Fruit fly (Drosophila melanogaster) whole organism, embryonic: ENCODE data around the gene SCCRO.
A peak's percentile ranks its signal among the peaks of the same experiment; 100 is the strongest.

Source experiments
- Atf6 ChIP-seq: fragments of 200-800 bp; sonication (Bioruptor generic); IDR thresholded peaks from 2 replicates; pipeline ENCODE4 v1.3.6; 2022; ENCODE audit warnings: missing biosample characterization, missing genetic modification characterization
- CG10431 ChIP-seq: fragments of 200-800 bp; sonication (Bioruptor generic); optimal IDR thresholded peaks from 3 replicates; lab custom pipeline; 2018; ENCODE audit warnings: missing biosample characterization, mild to moderate bottlenecking, missing genetic modification characterization
- CG11085 ChIP-seq: fragments of 200-800 bp; sonication (Bioruptor generic); IDR thresholded peaks from 2 replicates; pipeline ENCODE4 v1.3.6; 2022; ENCODE audit warnings: missing biosample characterization, missing genetic modification characterization
- CG12071 ChIP-seq: fragments of 200-800 bp; sonication (Bioruptor generic); optimal IDR thresholded peaks from 3 replicates; lab custom pipeline; 2018; ENCODE audit warnings: missing biosample characterization, mild to moderate bottlenecking, missing genetic modification characterization
- CG12104 ChIP-seq: fragments of 200-800 bp; sonication (Bioruptor generic); optimal IDR thresholded peaks from 3 replicates; lab custom pipeline; 2016; ENCODE audit warnings: missing biosample characterization, missing genetic modification characterization
- CG12299 ChIP-seq: fragments of 200-800 bp; sonication (Bioruptor generic); optimal IDR thresholded peaks from 2 replicates; lab custom pipeline; 2018; ENCODE audit warnings: missing biosample characterization, mild to moderate bottlenecking, missing genetic modification characterization
- CG13424 ChIP-seq: fragments of 200-800 bp; sonication (Bioruptor generic); optimal IDR thresholded peaks from 2 replicates; lab custom pipeline; 2019; ENCODE audit warnings: missing biosample characterization, mild to moderate bottlenecking, missing genetic modification characterization, moderate library complexity
- CG14014 ChIP-seq: fragments of 200-800 bp; sonication (Bioruptor generic); IDR thresholded peaks from 2 replicates; pipeline ENCODE4 v1.3.6; 2022; ENCODE audit warnings: missing biosample characterization, missing genetic modification characterization
- CG15514 ChIP-seq: fragments of 200-800 bp; sonication (Bioruptor generic); optimal IDR thresholded peaks from 3 replicates; lab custom pipeline; 2017; ENCODE audit warnings: missing biosample characterization, missing genetic modification characterization, mild to moderate bottlenecking, moderate library complexity, missing genetic modification reagents
- CG1602 ChIP-seq: fragments of 200-800 bp; sonication (Bioruptor generic); optimal IDR thresholded peaks from 3 replicates; lab custom pipeline; 2016; ENCODE audit warnings: missing biosample characterization, missing genetic modification characterization
- CG17328 ChIP-seq: fragments of 200-800 bp; sonication (Bioruptor generic); IDR thresholded peaks from 2 replicates; pipeline ENCODE4 v1.3.6; 2022; ENCODE audit warnings: missing biosample characterization, missing genetic modification characterization
- CG1832 ChIP-seq: fragments of 200-800 bp; sonication (Bioruptor generic); optimal IDR thresholded peaks from 2 replicates; lab custom pipeline; 2017; ENCODE audit warnings: missing biosample characterization, mild to moderate bottlenecking, missing genetic modification characterization, inconsistent platforms
- CG2202 ChIP-seq: fragments of 200-800 bp; sonication (Bioruptor generic); optimal IDR thresholded peaks from 2 replicates; lab custom pipeline; 2018; ENCODE audit warnings: missing biosample characterization, mild to moderate bottlenecking, missing genetic modification characterization
- CG31388 ChIP-seq: fragments of 200-800 bp; sonication (Bioruptor generic); optimal IDR thresholded peaks from 2 replicates; lab custom pipeline; 2016; ENCODE audit warnings: missing biosample characterization, missing genetic modification characterization
- CG7839 ChIP-seq: fragments of 200-800 bp; sonication (Bioruptor generic); optimal IDR thresholded peaks from 3 replicates; lab custom pipeline; 2018; ENCODE audit warnings: missing biosample characterization, mild to moderate bottlenecking, missing genetic modification characterization, moderate library complexity
- CG9817 ChIP-seq: fragments of 200-800 bp; sonication (Bioruptor generic); optimal IDR thresholded peaks from 2 replicates; lab custom pipeline; 2018; ENCODE audit warnings: missing biosample characterization, mild to moderate bottlenecking, missing genetic modification characterization, moderate library complexity
- CG9876 ChIP-seq: fragments of 200-800 bp; sonication (Bioruptor generic); optimal IDR thresholded peaks from 2 replicates; lab custom pipeline; 2016; ENCODE audit warnings: missing biosample characterization, missing genetic modification characterization
- CG9932 ChIP-seq: fragments of 200-800 bp; sonication (Bioruptor generic); IDR thresholded peaks from 2 replicates; pipeline ENCODE4 v1.3.6; 2022; ENCODE audit warnings: missing biosample characterization, missing genetic modification characterization
- CHES-1-like ChIP-seq: fragments of 200-800 bp; sonication (Bioruptor generic); optimal IDR thresholded peaks from 2 replicates; lab custom pipeline; 2016; ENCODE audit warnings: missing biosample characterization, missing genetic modification characterization
- Dad ChIP-seq: fragments of 200-800 bp; sonication (Bioruptor generic); optimal IDR thresholded peaks from 3 replicates; lab custom pipeline; 2016; ENCODE audit warnings: missing biosample characterization, missing genetic modification characterization
- E2f1 ChIP-seq: fragments of 200-800 bp; sonication (Bioruptor generic); IDR thresholded peaks from 2 replicates; pipeline ENCODE4 v1.3.6; 2022; ENCODE audit warnings: missing biosample characterization, missing genetic modification characterization
- ERR ChIP-seq: fragments of 200-800 bp; sonication (Bioruptor generic); optimal IDR thresholded peaks from 2 replicates; lab custom pipeline; 2016; ENCODE audit warnings: missing biosample characterization, missing genetic modification characterization
- Fer2 ChIP-seq: fragments of 200-800 bp; sonication (Bioruptor generic); optimal IDR thresholded peaks from 2 replicates; lab custom pipeline; 2018; ENCODE audit warnings: missing biosample characterization, mild to moderate bottlenecking, missing genetic modification characterization, moderate library complexity
- Hr39 ChIP-seq: fragments of >200 bp; optimal IDR thresholded peaks from 2 replicates; lab custom pipeline; 2017
- Hr51 ChIP-seq, 2 experiments: fragments of 200-800 bp; sonication (Bioruptor generic); optimal IDR thresholded peaks; 2 replicates in 1 of 2; 3 replicates in 1 of 2; lab custom pipeline; 2016 to 2018; ENCODE audit warnings: missing biosample characterization in 2 of 2, missing genetic modification characterization in 2 of 2, mild to moderate bottlenecking in 1 of 2, moderate library complexity in 1 of 2
- Hsf ChIP-seq: fragments of 200-800 bp; sonication (Bioruptor generic); optimal IDR thresholded peaks from 3 replicates; lab custom pipeline; 2016; ENCODE audit warnings: missing biosample characterization, missing genetic modification characterization
- Mrtf ChIP-seq: fragments of 200-800 bp; sonication (Bioruptor generic); IDR thresholded peaks from 3 replicates; pipeline ENCODE4 v1.3.6; 2022; ENCODE audit warnings: missing biosample characterization, missing genetic modification characterization
- Ptx1 ChIP-seq: fragments of 200-800 bp; sonication (Bioruptor generic); IDR thresholded peaks from 2 replicates; pipeline ENCODE4 v1.3.6; 2022; ENCODE audit warnings: missing biosample characterization, missing genetic modification characterization
- Side ChIP-seq: fragments of 200-800 bp; sonication (Bioruptor generic); optimal IDR thresholded peaks from 2 replicates; lab custom pipeline; 2016; ENCODE audit warnings: missing biosample characterization, missing genetic modification characterization
- abd-A ChIP-seq: fragments of 200-800 bp; sonication (Bioruptor generic); optimal IDR thresholded peaks from 3 replicates; lab custom pipeline; 2019; ENCODE audit warnings: missing biosample characterization, mild to moderate bottlenecking, missing genetic modification characterization, moderate library complexity
- bigmax ChIP-seq: fragments of 200-800 bp; sonication (Bioruptor generic); optimal IDR thresholded peaks from 2 replicates; lab custom pipeline; 2018; ENCODE audit warnings: missing biosample characterization, mild to moderate bottlenecking, missing genetic modification characterization
- corto ChIP-seq: fragments of 200-800 bp; sonication (Bioruptor generic); optimal IDR thresholded peaks from 2 replicates; lab custom pipeline; 2016; ENCODE audit warnings: missing biosample characterization, mild to moderate bottlenecking, missing genetic modification characterization, moderate library complexity
- crol ChIP-seq: fragments of 200-800 bp; sonication (Bioruptor generic); IDR thresholded peaks from 2 replicates; pipeline ENCODE4 v1.3.6; 2022; ENCODE audit warnings: missing biosample characterization, missing genetic modification characterization
- dm ChIP-seq: fragments of 200-800 bp; sonication (Bioruptor generic); optimal IDR thresholded peaks from 3 replicates; lab custom pipeline; 2016; ENCODE audit warnings: missing biosample characterization, missing genetic modification characterization
- fd3F ChIP-seq: fragments of 200-800 bp; sonication (Bioruptor generic); optimal IDR thresholded peaks from 2 replicates; lab custom pipeline; 2018; ENCODE audit warnings: missing biosample characterization, mild to moderate bottlenecking, missing genetic modification characterization, moderate library complexity
- fu2 ChIP-seq: fragments of 200-800 bp; sonication (Bioruptor generic); optimal IDR thresholded peaks from 2 replicates; lab custom pipeline; 2016; ENCODE audit warnings: missing biosample characterization, missing genetic modification characterization
- gsb-n ChIP-seq: fragments of 200-800 bp; sonication (Bioruptor generic); optimal IDR thresholded peaks from 3 replicates; lab custom pipeline; 2018; ENCODE audit warnings: missing biosample characterization, mild to moderate bottlenecking, missing genetic modification characterization
- phol ChIP-seq: fragments of 200-800 bp; sonication (Bioruptor generic); optimal IDR thresholded peaks from 3 replicates; lab custom pipeline; 2018; ENCODE audit warnings: missing biosample characterization, mild to moderate bottlenecking, missing genetic modification characterization, moderate library complexity
- pum ChIP-seq: fragments of 200-800 bp; sonication (Bioruptor generic); optimal IDR thresholded peaks from 2 replicates; lab custom pipeline; 2016; ENCODE audit warnings: missing biosample characterization, missing genetic modification characterization
- pzg ChIP-seq: fragments of 200-800 bp; sonication (Bioruptor generic); optimal IDR thresholded peaks from 3 replicates; lab custom pipeline; 2018; ENCODE audit warnings: missing biosample characterization, mild to moderate bottlenecking, missing genetic modification characterization, moderate library complexity
- ranshi ChIP-seq: fragments of 200-800 bp; sonication (Bioruptor generic); IDR thresholded peaks from 2 replicates; pipeline ENCODE4 v1.3.6; 2022; ENCODE audit warnings: missing biosample characterization, missing genetic modification characterization
- salm ChIP-seq: fragments of 200-800 bp; sonication (Bioruptor generic); optimal IDR thresholded peaks from 2 replicates; lab custom pipeline; 2018; ENCODE audit warnings: missing biosample characterization, mild to moderate bottlenecking, missing genetic modification characterization
- sisA ChIP-seq: fragments of 200-800 bp; sonication (Bioruptor generic); IDR thresholded peaks from 2 replicates; pipeline ENCODE4 v1.3.6; 2022; ENCODE audit warnings: missing biosample characterization, missing genetic modification characterization
- slou ChIP-seq: fragments of 200-800 bp; sonication (Bioruptor generic); optimal IDR thresholded peaks from 3 replicates; lab custom pipeline; 2016; ENCODE audit warnings: missing biosample characterization, missing genetic modification characterization
- sqz ChIP-seq: fragments of 200-800 bp; sonication (Bioruptor generic); optimal IDR thresholded peaks from 3 replicates; lab custom pipeline; 2018; ENCODE audit warnings: missing biosample characterization, mild to moderate bottlenecking, missing genetic modification characterization
- tio ChIP-seq: fragments of 200-800 bp; sonication (Bioruptor generic); optimal IDR thresholded peaks from 2 replicates; lab custom pipeline; 2017; ENCODE audit warnings: missing biosample characterization, missing genetic modification characterization, inconsistent platforms
- yki ChIP-seq: fragments of >200 bp; optimal IDR thresholded peaks from 3 replicates; lab custom pipeline; 2018

Gene SCCRO

DNA sequence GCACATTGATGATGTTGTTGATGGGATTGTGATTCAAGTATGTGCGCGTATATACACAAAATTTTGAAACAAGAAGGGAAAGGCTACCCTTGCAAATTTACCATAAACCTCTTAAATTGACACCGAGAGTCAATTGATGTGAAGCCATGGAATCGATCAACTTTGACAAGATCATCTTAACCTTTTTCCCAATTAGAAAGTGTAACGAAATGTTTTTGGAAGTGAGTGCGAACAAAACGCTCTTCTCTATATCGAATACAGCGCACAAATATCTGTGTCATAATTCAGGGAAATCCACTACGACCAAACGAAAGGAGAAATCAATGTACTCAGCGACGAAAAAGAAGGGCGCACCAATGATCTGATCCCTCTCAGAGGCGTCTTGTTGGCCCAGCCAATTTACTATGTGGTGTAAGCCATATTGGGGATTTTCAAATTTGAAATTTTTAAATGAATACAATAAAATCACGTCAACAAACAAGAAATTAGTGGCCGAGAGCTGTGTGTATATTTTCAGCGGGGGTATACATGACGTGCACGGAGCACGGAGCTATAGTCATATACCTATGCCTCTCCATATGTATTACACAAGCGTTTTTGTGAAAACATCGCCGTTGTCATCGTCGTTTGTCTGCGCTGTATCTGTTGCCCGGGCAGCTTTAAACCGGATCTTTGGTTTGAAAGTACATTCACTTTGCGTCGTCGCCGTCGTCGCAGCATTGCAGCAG lies 29.7 kb upstream of the SCCRO start (continued):
- TF ChIP-seq Fer2 (no peak), bigmax (GFP tag; lab: Kevin White, UChicago) (no peak), ERR (no peak), CG9932 (GFP tag; lab: Robert Waterston, UW) (peak; percentile 46), Hsf (GFP tag; lab: Kevin White, UChicago) (no peak), fu2 (GFP tag; lab: Kevin White, UChicago) (no peak), sisA (GFP tag; lab: Robert Waterston, UW) (peak; percentile 16; the same call in 1 of the 2 replicates), crol (GFP tag; lab: Robert Waterston, UW) (no peak), CG31388 (GFP tag; lab: Kevin White, UChicago) (peak; percentile 10), pum (GFP tag; lab: Kevin White, UChicago) (peak; percentile 19), tio (GFP tag; lab: Kevin White, UChicago) (no peak), CG1602 (GFP tag; lab: Kevin White, UChicago) (no peak), CG2202 (tag; lab: Kevin White, UChicago) (no peak), pzg (GFP tag; lab: Kevin White, UChicago) (no peak), ranshi (GFP tag; lab: Robert Waterston, UW) (no peak; the same call in 1 of the 2 replicates), CG1832 (no peak), Side (GFP tag; lab: Kevin White, UChicago) (peak; percentile 47), Hr39 (no peak), abd-A (tag; lab: Kevin White, UChicago) (peak; percentile 62), Atf6 (GFP tag; lab: Robert Waterston, UW) (no peak), dm (GFP tag; lab: Kevin White, UChicago) (no peak), CG11085 (GFP tag; lab: Robert Waterston, UW) (no peak), yki (lab: Kevin White, UChicago) (no peak), gsb-n (peak; percentile 59), CG15514 (no peak), CG14014 (no peak)

DNA sequence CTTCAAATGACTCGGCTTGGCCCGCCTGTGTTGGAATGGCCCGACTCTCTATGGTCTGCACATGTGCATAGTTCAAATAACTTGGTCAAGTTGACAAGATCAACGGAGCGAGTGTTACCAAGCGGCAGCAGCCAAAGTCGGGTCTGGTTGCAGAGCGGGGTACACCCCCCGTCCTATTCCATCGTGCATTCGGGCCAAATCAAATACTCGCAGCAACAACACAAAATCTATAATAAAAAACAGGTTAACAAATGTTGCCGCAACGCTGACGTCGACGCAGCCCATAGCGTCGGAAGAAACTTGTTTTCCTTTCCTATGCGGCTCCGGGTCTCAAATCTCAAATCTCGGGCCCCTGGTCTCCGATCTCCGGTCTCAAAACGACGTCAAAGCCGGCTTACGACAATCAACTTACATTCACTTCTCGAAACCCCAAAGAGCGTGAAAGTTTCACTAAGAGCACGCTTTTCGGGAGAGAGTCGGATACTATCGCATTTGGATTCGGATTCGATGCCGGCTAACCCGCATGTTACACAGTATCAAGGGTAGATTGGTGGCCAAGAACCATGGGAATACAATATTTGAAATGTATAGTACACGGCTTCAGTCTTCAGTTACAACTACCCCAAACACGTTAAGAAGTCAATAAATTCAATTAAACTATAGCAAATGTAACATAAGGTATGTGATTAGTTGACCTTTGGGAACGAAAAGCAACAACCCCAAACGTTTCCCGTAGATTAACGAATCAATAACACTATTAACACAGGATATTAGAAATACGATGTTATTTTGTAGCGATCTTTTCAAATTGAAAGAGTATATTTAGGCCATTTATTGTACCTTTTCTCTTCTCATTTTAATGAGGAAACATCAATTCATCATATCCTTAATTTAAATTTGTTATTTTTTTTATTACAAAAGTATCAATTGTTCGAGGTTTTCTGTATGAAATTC lies 28.7 kb upstream of the SCCRO start:
- peak; percentile 34; the same call in 1 of the 2 replicates for TF ChIP-seq Ptx1 (GFP tag; lab: Robert Waterston, UW)
- 0 out of 2 replicates have a peak, but pooled peaks have one; percentile 55 for TF ChIP-seq CG17328 (GFP tag; lab: Robert Waterston, UW)
- peak; percentile 66 for TF ChIP-seq phol (tag; lab: Kevin White, UChicago)
- TF ChIP-seq salm = no peak
- peak; percentile 15 for TF ChIP-seq CG10431 (GFP tag; lab: Kevin White, UChicago)
- peak; percentile 28 for TF ChIP-seq abd-A (tag; lab: Kevin White, UChicago)
- TF ChIP-seq tio (GFP tag; lab: Kevin White, UChicago) = peak; percentile 82
- peak; percentile 69 for TF ChIP-seq sqz (GFP tag; lab: Kevin White, UChicago)
- TF ChIP-seq Mrtf (GFP tag; lab: Robert Waterston, UW) = no peak
- no peak for TF ChIP-seq CG12071
- TF ChIP-seq fd3F (GFP tag; lab: Kevin White, UChicago) = peak; percentile 33
- TF ChIP-seq CG9876 (GFP tag; lab: Kevin White, UChicago) = no peak
- TF ChIP-seq gsb-n = peak; percentile 34
- no peak for TF ChIP-seq CG12299
- TF ChIP-seq dm (GFP tag; lab: Kevin White, UChicago) = peak; percentile 29
- peak; percentile 37 for TF ChIP-seq CHES-1-like (GFP tag; lab: Kevin White, UChicago)
- TF ChIP-seq CG13424 (tag; lab: Kevin White, UChicago) = peak; percentile 68
- 0 out of 2 replicates have a peak, but pooled peaks have one; percentile 20 for TF ChIP-seq E2f1
- no peak for TF ChIP-seq corto
- TF ChIP-seq CG7839 (tag; lab: Kevin White, UChicago) = peak; percentile 77
- TF ChIP-seq CG12104 (GFP tag; lab: Kevin White, UChicago) = peak; percentile 30
- peak; percentile 18 for TF ChIP-seq Dad (GFP tag; lab: Kevin White, UChicago)
- TF ChIP-seq CG9817 = peak; percentile 57
- peak; percentile 28 for TF ChIP-seq slou (GFP tag; lab: Kevin White, UChicago)
- TF ChIP-seq Hr51 (GFP tag; optimal IDR thresholded peaks at IDR 0.05; lab: Kevin White, UChicago) = peak in 1 of 2 experiments; percentile 77
